5 worm cellular contexts compared by ENCODE assay signal in genomic region chrIV:14620042-14620441, ce11.
TF ChIP-seq lines count a peak whose summit lies in the region.

No protein-coding gene starts in this region.

TF ChIP-seq in whole organism, L1 larva, 84 proteins besides CTCF, POLR2A, EP300 and RAD21:
- TF ChIP-seq hlh-17 (GFP tag; optimal IDR thresholded peaks at IDR 0.05; lab: Kevin White, UChicago; ENCODE audit: borderline replicate concordance) (no peak), C04F5.9 (tag; optimal IDR thresholded peaks at IDR 0.05; lab: Kevin White, UChicago) (no peak), nhr-77 (tag; optimal IDR thresholded peaks at IDR 0.05; lab: Kevin White, UChicago) (no peak), nhr-20 (tag; optimal IDR thresholded peaks at IDR 0.05; lab: Kevin White, UChicago) (peak; percentile 55), fkh-8 (tag; optimal IDR thresholded peaks at IDR 0.05; lab: Kevin White, UChicago) (no peak), vab-15 (tag; optimal IDR thresholded peaks at IDR 0.05; lab: Kevin White, UChicago) (no peak), nhr-85 (tag; lab: Kevin White, UChicago) (peak; percentile 79), elt-2 (tag; optimal IDR thresholded peaks at IDR 0.05; lab: Kevin White, UChicago) (peak; percentile 36)
TF ChIP-seq in whole organism, L1 larva: peak in this region for 3.

TF ChIP-seq in whole organism, L2 larva, 48 proteins besides CTCF, POLR2A, EP300 and RAD21:
- no peak for TF ChIP-seq ceh-82 (tag; optimal IDR thresholded peaks at IDR 0.05; lab: Kevin White, UChicago)
- no peak for TF ChIP-seq crh-2 (tag; optimal IDR thresholded peaks at IDR 0.05; lab: Kevin White, UChicago)
- TF ChIP-seq nhr-6 (tag; optimal IDR thresholded peaks at IDR 0.05; lab: Kevin White, UChicago), result no peak
- no peak for TF ChIP-seq ztf-11 (tag; optimal IDR thresholded peaks at IDR 0.05; lab: Kevin White, UChicago)
- no peak for TF ChIP-seq nhr-129 (tag; optimal IDR thresholded peaks at IDR 0.05; lab: Kevin White, UChicago)
- TF ChIP-seq sma-9 (GFP tag; optimal IDR thresholded peaks at IDR 0.05; lab: Kevin White, UChicago), result peak; percentile 37
- no peak for TF ChIP-seq sma-9 (tag; optimal IDR thresholded peaks at IDR 0.05; lab: Kevin White, UChicago)
- TF ChIP-seq sem-4 (tag; optimal IDR thresholded peaks at IDR 0.05; lab: Kevin White, UChicago), result no peak

TF ChIP-seq in whole organism, L3 larva, 47 proteins besides CTCF, POLR2A, EP300 and RAD21:
- TF ChIP-seq elt-2 (tag; optimal IDR thresholded peaks at IDR 0.05; lab: Kevin White, UChicago), result peak; percentile 41
- TF ChIP-seq ama-1 (optimal IDR thresholded peaks at IDR 0.05; lab: Kevin White, UChicago), result no peak
- peak; percentile 2 for TF ChIP-seq pha-4 (tag; optimal IDR thresholded peaks at IDR 0.05; lab: Kevin White, UChicago)
- TF ChIP-seq sea-2 (GFP tag; optimal IDR thresholded peaks at IDR 0.05; lab: Kevin White, UChicago), result no peak
- TF ChIP-seq nhr-11 (tag; optimal IDR thresholded peaks at IDR 0.05; lab: Kevin White, UChicago), result no peak
- no peak for TF ChIP-seq daf-12 (tag; optimal IDR thresholded peaks at IDR 0.05; lab: Kevin White, UChicago)
- no peak for TF ChIP-seq lsy-12 (tag; optimal IDR thresholded peaks at IDR 0.05; lab: Kevin White, UChicago)
- TF ChIP-seq ceh-82 (tag; optimal IDR thresholded peaks at IDR 0.05; lab: Kevin White, UChicago), result no peak
- no peak for TF ChIP-seq nhr-25 (tag; optimal IDR thresholded peaks at IDR 0.05; lab: Kevin White, UChicago)
- TF ChIP-seq hmg-11 (tag; optimal IDR thresholded peaks at IDR 0.05; lab: Kevin White, UChicago), result no peak
- TF ChIP-seq R02D3.7 (tag; optimal IDR thresholded peaks at IDR 0.05; lab: Kevin White, UChicago), result no peak
- TF ChIP-seq egl-5 (tag; optimal IDR thresholded peaks at IDR 0.05; lab: Kevin White, UChicago), result no peak
- no peak for TF ChIP-seq ceh-28 (tag; optimal IDR thresholded peaks at IDR 0.05; lab: Kevin White, UChicago)
- TF ChIP-seq nhr-28 (tag; optimal IDR thresholded peaks at IDR 0.05; lab: Kevin White, UChicago), result no peak
- TF ChIP-seq lin-39 (tag; optimal IDR thresholded peaks at IDR 0.05; lab: Kevin White, UChicago), result no peak
- no peak for TF ChIP-seq fkh-2 (tag; optimal IDR thresholded peaks at IDR 0.05; lab: Kevin White, UChicago)
- no peak for TF ChIP-seq nhr-77 (tag; optimal IDR thresholded peaks at IDR 0.05; lab: Kevin White, UChicago)
- TF ChIP-seq mml-1 (tag; optimal IDR thresholded peaks at IDR 0.05; lab: Kevin White, UChicago), result no peak

TF ChIP-seq in whole organism, L4 larva, 104 proteins besides CTCF, POLR2A, EP300 and RAD21:
- TF ChIP-seq dve-1 (tag; optimal IDR thresholded peaks at IDR 0.05; lab: Kevin White, UChicago; ENCODE audit: insufficient read depth) (peak; percentile 28), nhr-28 (tag; optimal IDR thresholded peaks at IDR 0.05; lab: Kevin White, UChicago) (peak; percentile 10), daf-16 (GFP tag; optimal IDR thresholded peaks at IDR 0.05; lab: Kevin White, UChicago) (no peak), daf-16 (tag; optimal IDR thresholded peaks at IDR 0.05; lab: Kevin White, UChicago) (peak; percentile 56), fkh-10 (GFP tag; optimal IDR thresholded peaks at IDR 0.05; lab: Kevin White, UChicago) (no peak), vab-7 (GFP tag; IDR thresholded peaks at IDR 0.05; lab: Robert Waterston, UW) (no peak), unc-62 (GFP tag; optimal IDR thresholded peaks at IDR 0.05 in 1 of 2; lab: Kevin White, UChicago) (peak in 1 of 2 experiments; percentile 51), unc-62 (tag; optimal IDR thresholded peaks at IDR 0.05; lab: Kevin White, UChicago) (no peak), pha-4 (GFP tag; IDR thresholded peaks at IDR 0.05; lab: Robert Waterston, UW) (0 out of 2 replicates have a peak, but pooled peaks have one; percentile 5), pha-4 (tag; optimal IDR thresholded peaks at IDR 0.05; lab: Kevin White, UChicago) (no peak), dmd-6 (GFP tag; IDR thresholded peaks at IDR 0.05; lab: Robert Waterston, UW) (peak; percentile 68)

TF ChIP-seq in whole organism, young adult, 124 proteins besides CTCF, POLR2A, EP300 and RAD21:
- peak; percentile 20 for TF ChIP-seq nhr-80 (tag; optimal IDR thresholded peaks at IDR 0.05; lab: Kevin White, UChicago)
- no peak for TF ChIP-seq lin-26 (GFP tag; IDR thresholded peaks at IDR 0.05; lab: Robert Waterston, UW)
- TF ChIP-seq snpc-1.1 (tag; optimal IDR thresholded peaks at IDR 0.05; lab: Kevin White, UChicago; ENCODE audit: insufficient read depth), result no peak
- no peak for TF ChIP-seq lir-1 (GFP tag; conservative IDR thresholded peaks at IDR 0.05; lab: Robert Waterston, UW)
